Fruit fly (Drosophila melanogaster) whole organism, embryonic: Measurements from ENCODE around the gene AhcyL1.
A peak's percentile ranks its signal among the peaks of the same experiment; 100 is the strongest.

Experiments used
- Bgb ChIP-seq: fragments of 200-800 bp; sonication (Bioruptor generic); IDR thresholded peaks from 2 replicates; pipeline ENCODE4 v1.3.6; 2022; ENCODE audit warnings: missing biosample characterization, missing genetic modification characterization; ENCODE audit not compliant: partially characterized antibody
- C15 ChIP-seq: fragments of 200-800 bp; sonication (Bioruptor generic); IDR thresholded peaks from 3 replicates; pipeline ENCODE4 v1.3.6; 2022; ENCODE audit warnings: missing biosample characterization, missing genetic modification characterization
- CG10565 ChIP-seq: fragments of 200-800 bp; sonication (Bioruptor generic); optimal IDR thresholded peaks from 3 replicates; lab custom pipeline; 2016; ENCODE audit warnings: missing biosample characterization, mild to moderate bottlenecking, missing genetic modification characterization
- CG10654 ChIP-seq: fragments of 200-800 bp; sonication (Bioruptor generic); optimal IDR thresholded peaks from 2 replicates; lab custom pipeline; 2016; ENCODE audit warnings: missing biosample characterization, missing genetic modification characterization
- CG12236 ChIP-seq: fragments of 200-800 bp; sonication (Bioruptor generic); optimal IDR thresholded peaks from 2 replicates; lab custom pipeline; 2016; ENCODE audit warnings: missing biosample characterization, missing genetic modification characterization
- CG12942 ChIP-seq: fragments of 200-800 bp; sonication (Bioruptor generic); optimal IDR thresholded peaks from 3 replicates; lab custom pipeline; 2016; ENCODE audit warnings: missing biosample characterization, missing genetic modification characterization
- CG14860 ChIP-seq: fragments of 200-800 bp; sonication (Bioruptor generic); IDR thresholded peaks from 3 replicates; pipeline ENCODE4 v1.3.6; 2022; ENCODE audit warnings: missing biosample characterization, missing genetic modification characterization; ENCODE audit not compliant: partially characterized antibody
- CG15073 ChIP-seq: fragments of 200-800 bp; sonication (Bioruptor generic); optimal IDR thresholded peaks from 2 replicates; lab custom pipeline; 2016; ENCODE audit warnings: missing biosample characterization, missing genetic modification characterization
- CG33213 ChIP-seq: fragments of 200-800 bp; sonication (Bioruptor generic); optimal IDR thresholded peaks from 3 replicates; lab custom pipeline; 2016; ENCODE audit warnings: missing biosample characterization, missing genetic modification characterization
- CG42726 ChIP-seq: fragments of 200-800 bp; sonication (Bioruptor generic); IDR thresholded peaks from 2 replicates; pipeline ENCODE4 v1.3.6; 2022; ENCODE audit warnings: missing biosample characterization, missing genetic modification characterization; ENCODE audit not compliant: partially characterized antibody
- CG6654 ChIP-seq: fragments of 200-800 bp; sonication (Bioruptor generic); optimal IDR thresholded peaks from 2 replicates; lab custom pipeline; 2017; ENCODE audit warnings: missing biosample characterization, mild to moderate bottlenecking, missing genetic modification characterization
- CG6854 ChIP-seq: fragments of 200-800 bp; sonication (Bioruptor generic); optimal IDR thresholded peaks from 3 replicates; lab custom pipeline; 2017; ENCODE audit warnings: missing biosample characterization, mild to moderate bottlenecking, missing genetic modification characterization
- CG7745 ChIP-seq: fragments of 200-800 bp; sonication (Bioruptor generic); optimal IDR thresholded peaks from 2 replicates; lab custom pipeline; 2018; ENCODE audit warnings: missing biosample characterization, mild to moderate bottlenecking, missing genetic modification characterization, moderate library complexity
- CG7987 ChIP-seq: fragments of 200-800 bp; sonication (Bioruptor generic); optimal IDR thresholded peaks from 2 replicates; lab custom pipeline; 2018; ENCODE audit warnings: missing biosample characterization, mild to moderate bottlenecking, missing genetic modification characterization, moderate library complexity
- CG9215 ChIP-seq: fragments of 200-800 bp; sonication (Bioruptor generic); IDR thresholded peaks from 2 replicates; pipeline ENCODE4 v1.3.6; 2022; ENCODE audit warnings: missing biosample characterization, missing genetic modification characterization
- Doc3 ChIP-seq: fragments of 200-800 bp; sonication (Bioruptor generic); IDR thresholded peaks from 3 replicates; pipeline ENCODE4 v1.3.6; 2022; ENCODE audit warnings: missing biosample characterization, missing genetic modification characterization; ENCODE audit not compliant: partially characterized antibody
- Eip74EF ChIP-seq, 2 experiments: fragments of 200-800 bp in 1 of 2; fragments of >200 bp in 1 of 2; sonication (Bioruptor generic) in 1 of 2; optimal IDR thresholded peaks; 2 replicates each; lab custom pipeline; 2017 to 2019; ENCODE audit warnings: missing biosample characterization in 2 of 2, missing genetic modification characterization in 2 of 2, mild to moderate bottlenecking in 1 of 2, moderate library complexity in 1 of 2
- NFAT ChIP-seq: fragments of 200-800 bp; sonication (Bioruptor generic); IDR thresholded peaks from 2 replicates; pipeline ENCODE4 v1.3.6; 2022; ENCODE audit warnings: missing biosample characterization, missing genetic modification characterization
- Nf-YC ChIP-seq: fragments of 200-800 bp; optimal IDR thresholded peaks from 3 replicates; lab custom pipeline; 2019; ENCODE audit warnings: missing biosample characterization, mild to moderate bottlenecking, missing genetic modification characterization, moderate library complexity
- PHDP ChIP-seq: fragments of 200-800 bp; sonication (Bioruptor generic); optimal IDR thresholded peaks from 3 replicates; lab custom pipeline; 2018; ENCODE audit warnings: missing biosample characterization, mild to moderate bottlenecking, missing genetic modification characterization, moderate library complexity
- Six4 ChIP-seq: fragments of 200-800 bp; sonication (Bioruptor generic); optimal IDR thresholded peaks from 2 replicates; lab custom pipeline; 2016; ENCODE audit warnings: missing biosample characterization, missing genetic modification characterization
- Spps ChIP-seq: fragments of 200-800 bp; sonication (Bioruptor generic); optimal IDR thresholded peaks from 2 replicates; lab custom pipeline; 2018; ENCODE audit warnings: missing biosample characterization, mild to moderate bottlenecking, missing genetic modification characterization
- Ssrp ChIP-seq: fragments of 200-800 bp; sonication (Bioruptor generic); optimal IDR thresholded peaks from 2 replicates; lab custom pipeline; 2018; ENCODE audit warnings: missing biosample characterization, mild to moderate bottlenecking, missing genetic modification characterization, moderate library complexity
- Vsx1 ChIP-seq: fragments of 200-800 bp; sonication (Bioruptor generic); optimal IDR thresholded peaks from 2 replicates; lab custom pipeline; 2017; ENCODE audit warnings: missing biosample characterization, mild to moderate bottlenecking, missing genetic modification characterization, missing genetic modification reagents
- cas ChIP-seq: fragments of 200-800 bp; sonication (Bioruptor generic); IDR thresholded peaks from 2 replicates; pipeline ENCODE4 v1.3.6; 2022; ENCODE audit warnings: missing biosample characterization, missing genetic modification characterization
- cwo ChIP-seq: fragments of 200-800 bp; sonication (Bioruptor generic); optimal IDR thresholded peaks from 3 replicates; lab custom pipeline; 2017; ENCODE audit warnings: missing biosample characterization, missing genetic modification characterization, mild to moderate bottlenecking, moderate library complexity, missing genetic modification reagents
- dati ChIP-seq: fragments of 200-800 bp; sonication (Bioruptor generic); IDR thresholded peaks from 2 replicates; pipeline ENCODE4 v1.3.6; 2022; ENCODE audit warnings: missing biosample characterization, missing genetic modification characterization
- eve ChIP-seq, 2 experiments: fragments of >200 bp; optimal IDR thresholded peaks; 2 replicates each; lab custom pipeline; 2017; ENCODE audit warnings: missing biosample characterization in 2 of 2, missing genetic modification characterization in 2 of 2
- ewg ChIP-seq: fragments of 200-800 bp; sonication (Bioruptor generic); optimal IDR thresholded peaks from 3 replicates; lab custom pipeline; 2017; ENCODE audit warnings: mild to moderate bottlenecking, missing biosample characterization, missing genetic modification reagents, missing genetic modification characterization
- gfzf ChIP-seq: fragments of 200-800 bp; sonication (Bioruptor generic); optimal IDR thresholded peaks from 2 replicates; lab custom pipeline; 2016; ENCODE audit warnings: missing biosample characterization, mild to moderate bottlenecking, missing genetic modification characterization, moderate library complexity
- hth ChIP-seq: fragments of >200 bp; optimal IDR thresholded peaks from 2 replicates; lab custom pipeline; 2017; ENCODE audit warnings: inconsistent platforms
- lov ChIP-seq, 2 experiments: fragments of 200-800 bp in 1 of 2; fragments of >200 bp in 1 of 2; sonication (Bioruptor generic) in 1 of 2; IDR thresholded peaks in 1 of 2; optimal IDR thresholded peaks in 1 of 2; 2 replicates in 1 of 2; 3 replicates in 1 of 2; pipeline versions ENCODE4 v1.3.6 to Lab custom; 2017 to 2022; ENCODE audit warnings: missing biosample characterization in 1 of 2, missing genetic modification characterization in 1 of 2
- mam ChIP-seq: fragments of 200-800 bp; sonication (Bioruptor generic); optimal IDR thresholded peaks from 3 replicates; lab custom pipeline; 2016; ENCODE audit warnings: missing biosample characterization, missing genetic modification characterization
- nerfin-2 ChIP-seq: fragments of 200-800 bp; sonication (Bioruptor generic); IDR thresholded peaks from 2 replicates; pipeline ENCODE4 v1.3.6; 2022; ENCODE audit warnings: missing biosample characterization, missing genetic modification characterization; ENCODE audit not compliant: partially characterized antibody
- otp ChIP-seq: fragments of 200-800 bp; sonication (Bioruptor generic); IDR thresholded peaks from 3 replicates; pipeline ENCODE4, ENCODE4 v1.3.6; 2022; ENCODE audit warnings: missing biosample characterization, missing genetic modification characterization
- phol ChIP-seq: fragments of 200-800 bp; sonication (Bioruptor generic); optimal IDR thresholded peaks from 3 replicates; lab custom pipeline; 2018; ENCODE audit warnings: missing biosample characterization, mild to moderate bottlenecking, missing genetic modification characterization, moderate library complexity
- pita ChIP-seq: fragments of 200-800 bp; sonication (Bioruptor generic); optimal IDR thresholded peaks from 2 replicates; lab custom pipeline; 2017; ENCODE audit warnings: missing biosample characterization, mild to moderate bottlenecking, missing genetic modification characterization
- pum ChIP-seq: fragments of 200-800 bp; sonication (Bioruptor generic); optimal IDR thresholded peaks from 2 replicates; lab custom pipeline; 2016; ENCODE audit warnings: missing biosample characterization, missing genetic modification characterization
- seq ChIP-seq: fragments of 200-800 bp; sonication (Bioruptor generic); IDR thresholded peaks from 2 replicates; pipeline ENCODE4 v1.3.6; 2022; ENCODE audit warnings: missing biosample characterization, missing genetic modification characterization
- sima ChIP-seq: fragments of 200-800 bp; sonication (Bioruptor generic); optimal IDR thresholded peaks from 2 replicates; lab custom pipeline; 2016; ENCODE audit warnings: missing biosample characterization, missing genetic modification characterization
- so ChIP-seq: fragments of 200-800 bp; sonication (Bioruptor generic); IDR thresholded peaks from 3 replicates; pipeline ENCODE4 v1.3.6; 2022; ENCODE audit warnings: missing biosample characterization, missing genetic modification characterization
- stwl ChIP-seq: fragments of 200-800 bp; sonication (Bioruptor generic); optimal IDR thresholded peaks from 3 replicates; lab custom pipeline; 2018; ENCODE audit warnings: missing biosample characterization, mild to moderate bottlenecking, missing genetic modification characterization, moderate library complexity
- tap ChIP-seq: fragments of 200-800 bp; optimal IDR thresholded peaks from 3 replicates; lab custom pipeline; 2019; ENCODE audit warnings: missing biosample characterization, mild to moderate bottlenecking, missing genetic modification characterization, moderate library complexity
- unc-4 ChIP-seq: fragments of 200-800 bp; sonication (Bioruptor generic); IDR thresholded peaks from 2 replicates; pipeline ENCODE4 v1.3.6; 2022; ENCODE audit warnings: missing biosample characterization, missing genetic modification characterization; ENCODE audit not compliant: partially characterized antibody
- zf30C ChIP-seq: fragments of 200-800 bp; sonication (Bioruptor generic); optimal IDR thresholded peaks from 3 replicates; lab custom pipeline; 2018; ENCODE audit warnings: missing biosample characterization, mild to moderate bottlenecking, missing genetic modification characterization

AhcyL1 gene

DNA sequence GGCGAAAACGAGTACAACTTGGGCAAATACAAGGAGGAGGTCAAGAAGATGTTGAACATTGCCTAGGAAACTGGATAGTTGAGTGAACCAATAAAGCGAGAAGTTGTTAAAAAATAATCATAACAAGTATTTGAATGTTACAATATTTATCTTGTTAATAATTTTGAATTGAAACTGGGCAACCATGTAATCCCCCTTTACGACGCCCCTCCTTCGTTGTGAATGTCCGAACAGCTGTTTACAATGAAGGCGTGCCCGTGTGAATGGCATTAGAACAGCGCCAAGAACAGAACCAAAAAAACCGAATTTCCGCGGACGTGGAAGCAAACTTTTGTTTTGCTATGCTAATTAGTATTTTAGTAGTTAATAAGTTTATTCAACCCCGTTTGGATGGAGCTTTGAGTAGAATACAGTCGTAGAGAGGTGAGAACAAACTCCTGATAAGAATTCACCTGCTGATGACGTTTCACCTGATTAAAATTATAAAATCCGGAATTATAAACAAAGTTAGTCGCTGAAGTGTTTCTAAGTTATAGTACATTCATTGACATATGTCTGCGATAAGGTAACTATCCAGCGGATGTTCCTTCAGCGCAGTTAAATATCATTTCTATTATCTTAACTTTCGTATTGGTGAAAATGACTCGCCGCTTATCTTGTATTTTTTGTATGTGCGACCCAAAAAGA is 10.0 kb upstream of the AhcyL1 start, which contains the start of gene Pgant6 (continued):
- TF ChIP-seq zf30C = no peak
- TF ChIP-seq gfzf = no peak
- TF ChIP-seq dati (GFP tag; lab: Robert Waterston, UW) = no peak
- TF ChIP-seq stwl (tag; lab: Kevin White, UChicago) = peak; percentile 19
- TF ChIP-seq Eip74EF (GFP tag; optimal IDR thresholded peaks at IDR 0.05; lab: Kevin White, UChicago) = no peak
- TF ChIP-seq CG12942 (GFP tag; lab: Kevin White, UChicago) = no peak
- TF ChIP-seq hth (lab: Kevin White, UChicago) = no peak
- no peak for TF ChIP-seq Doc3 (GFP tag; lab: Robert Waterston, UW)
- TF ChIP-seq CG14860 = no peak
- no peak for TF ChIP-seq cas (GFP tag; lab: Robert Waterston, UW)
- no peak for TF ChIP-seq NFAT (GFP tag; lab: Robert Waterston, UW)
- TF ChIP-seq Six4 (GFP tag; lab: Kevin White, UChicago) = no peak
- TF ChIP-seq CG10654 (GFP tag; lab: Kevin White, UChicago) = no peak
- no peak for TF ChIP-seq CG7987 (GFP tag; lab: Kevin White, UChicago)
- peak; percentile 30 for TF ChIP-seq phol
- TF ChIP-seq CG15073 = no peak
- no peak for TF ChIP-seq ewg (GFP tag; lab: Kevin White, UChicago)
- no peak for TF ChIP-seq sima (GFP tag; lab: Kevin White, UChicago)
- TF ChIP-seq CG33213 (GFP tag; lab: Kevin White, UChicago) = no peak
- 0 out of 2 replicates have a peak, but pooled peaks have one; percentile 29 for TF ChIP-seq Bgb (GFP tag; lab: Robert Waterston, UW)
- TF ChIP-seq Ssrp (tag; lab: Kevin White, UChicago) = no peak
- TF ChIP-seq Nf-YC = no peak
- no peak for TF ChIP-seq CG7745 (tag; lab: Kevin White, UChicago)
- no peak for TF ChIP-seq CG6854 (GFP tag; lab: Kevin White, UChicago)
- TF ChIP-seq so (GFP tag; lab: Robert Waterston, UW) = no peak
- no peak for TF ChIP-seq lov (optimal IDR thresholded peaks at IDR 0.05; lab: Kevin White, UChicago)
- TF ChIP-seq lov (GFP tag; IDR thresholded peaks at IDR 0.05; lab: Robert Waterston, UW) = no peak
- no peak for TF ChIP-seq CG10565
- no peak for TF ChIP-seq C15 (GFP tag; lab: Robert Waterston, UW)
- TF ChIP-seq CG6654 (GFP tag; lab: Kevin White, UChicago) = no peak
- no peak for TF ChIP-seq CG9215 (GFP tag; lab: Robert Waterston, UW)
- TF ChIP-seq Spps (tag; lab: Kevin White, UChicago) = no peak
- TF ChIP-seq Vsx1 (GFP tag; lab: Kevin White, UChicago) = no peak
- peak; percentile 37 for TF ChIP-seq mam (GFP tag; lab: Kevin White, UChicago)
- no peak for TF ChIP-seq pita (GFP tag; lab: Kevin White, UChicago)
- no peak for TF ChIP-seq unc-4 (GFP tag; lab: Robert Waterston, UW)
- TF ChIP-seq eve (GFP tag; optimal IDR thresholded peaks at IDR 0.05; lab: Kevin White, UChicago) = no peak
- TF ChIP-seq PHDP (tag; lab: Kevin White, UChicago) = no peak
- no peak for TF ChIP-seq nerfin-2 (GFP tag; lab: Robert Waterston, UW)
- TF ChIP-seq otp (GFP tag; lab: Robert Waterston, UW) = no peak
- no peak for TF ChIP-seq cwo (GFP tag; lab: Kevin White, UChicago)
- no peak for TF ChIP-seq tap (tag; lab: Kevin White, UChicago)
- TF ChIP-seq seq (GFP tag; lab: Robert Waterston, UW) = no peak
- no peak for TF ChIP-seq CG12236 (GFP tag; lab: Kevin White, UChicago)
- TF ChIP-seq CG42726 (GFP tag; lab: Robert Waterston, UW) = no peak
- TF ChIP-seq pum = no peak
